Fruit fly (Drosophila melanogaster): ENCODE data around the gene CG34376.

- TF ChIP-seq Abd-B (GFP tag; optimal IDR thresholded peaks at IDR 0.05) (no peak), pan (optimal IDR thresholded peaks at IDR 0.05) (no peak), N (GFP tag; optimal IDR thresholded peaks at IDR 0.05) (no peak)
These were observed 18.2 kb downstream of the CG34376 start, which contains the start of gene Pebp1 for dm6 chr3R:22465984-22466530.

Measured in whole organism, wandering third instar larva.